Worm (Caenorhabditis elegans) whole organism, mixed stage, embryonic: Measurements from ENCODE around the gene lron-12.

Experiments used
- mab-5 ChIP-seq: fragments of 150-350 bp; optimal IDR thresholded peaks from 2 replicates; lab custom pipeline; 2014; ENCODE audit warnings: missing biosample characterization, missing genetic modification characterization
- nhr-12 ChIP-seq: fragments of 150-350 bp; optimal IDR thresholded peaks from 2 replicates; lab custom pipeline; 2014; ENCODE audit warnings: missing biosample characterization, missing genetic modification characterization
- nhr-2 ChIP-seq: fragments of 150-350 bp; optimal IDR thresholded peaks from 2 replicates; lab custom pipeline; 2014; ENCODE audit warnings: missing biosample characterization, missing genetic modification characterization
- unc-62 ChIP-seq: fragments of 150-350 bp; optimal IDR thresholded peaks from 2 replicates; lab custom pipeline; 2014; ENCODE audit warnings: missing biosample characterization, missing genetic modification reagents, missing genetic modification characterization
- zip-8 ChIP-seq: fragments of 150-350 bp; optimal IDR thresholded peaks from 2 replicates; lab custom pipeline; 2014; ENCODE audit warnings: missing biosample characterization, missing genetic modification characterization

- TF ChIP-seq nhr-12 (tag; lab: Kevin White, UChicago) (no peak), mab-5 (tag; lab: Kevin White, UChicago) (no peak), zip-8 (no peak), unc-62 (GFP tag; lab: Kevin White, UChicago) (no peak), nhr-2 (tag; lab: Kevin White, UChicago) (no peak)
Observed at ce11 chrIII:12149958-12150357, 31.7 kb upstream of the lron-12 start.
